Worm (Caenorhabditis elegans) whole organism, young adult: ENCODE measurements around the gene nlp-19.

Experiments
- akir-1 ChIP-seq: fragments of 200-800 bp; sonication (Bioruptor generic); optimal IDR thresholded peaks from 2 replicates; lab custom pipeline; 2018; ENCODE audit warnings: mild to moderate bottlenecking, missing genetic modification characterization, moderate library complexity, missing compliant biosample characterization
- nfya-2 ChIP-seq: fragments of 200-800 bp; sonication (Bioruptor generic); IDR thresholded peaks from 2 replicates; pipeline ENCODE4 v1.3.6; 2022; ENCODE audit warnings: missing genetic modification reagents, missing genetic modification characterization, missing compliant biosample characterization

ce11 chrX:11003701-11004100 is 45.2 kb downstream of the nlp-19 start:
- TF ChIP-seq akir-1 (no peak), nfya-2 (GFP tag; lab: Robert Waterston, UW) (no peak)
